Fruit fly (Drosophila melanogaster): ENCODE results near the gene ush.

Gene ush

dm6 chr2L:427338-428234 lies 48.4 kb upstream of the ush start (continued):
- TF ChIP-seq kah (GFP tag; optimal IDR thresholded peaks at IDR 0.05) (no peak), Hr39 (optimal IDR thresholded peaks at IDR 0.05) (no peak), caup (GFP tag; optimal IDR thresholded peaks at IDR 0.05; ENCODE audit: severe bottlenecking) (no peak), Optix (GFP tag; IDR thresholded peaks at IDR 0.05) (no peak), Vsx1 (GFP tag; optimal IDR thresholded peaks at IDR 0.05) (no peak), Tbp (GFP tag; optimal IDR thresholded peaks at IDR 0.05) (no peak), Dp (GFP tag; optimal IDR thresholded peaks at IDR 0.05) (no peak), D19B (GFP tag; optimal IDR thresholded peaks at IDR 0.05) (no peak), Fer3 (tag; optimal IDR thresholded peaks at IDR 0.05) (no peak), CG3847 (GFP tag; IDR thresholded peaks at IDR 0.05) (no peak), CG6813 (GFP tag; optimal IDR thresholded peaks at IDR 0.05) (peak; percentile 16), CG11560 (tag; IDR thresholded peaks at IDR 0.05) (no peak), fd64A (GFP tag; optimal IDR thresholded peaks at IDR 0.05) (no peak), CG5245 (GFP tag; optimal IDR thresholded peaks at IDR 0.05) (no peak), jumu (GFP tag; optimal IDR thresholded peaks at IDR 0.05) (peak; percentile 23), MTF-1 (GFP tag; optimal IDR thresholded peaks at IDR 0.05; ENCODE audit: borderline replicate concordance) (no peak), CG34422 (GFP tag; IDR thresholded peaks at IDR 0.05) (no peak), CG33213 (GFP tag; optimal IDR thresholded peaks at IDR 0.05) (no peak), maf-S (GFP tag; optimal IDR thresholded peaks at IDR 0.05) (no peak), CG17912 (GFP tag; optimal IDR thresholded peaks at IDR 0.05) (no peak), dan (GFP tag; IDR thresholded peaks at IDR 0.05) (no peak), ac (GFP tag; optimal IDR thresholded peaks at IDR 0.05) (no peak), tx (GFP tag; optimal IDR thresholded peaks at IDR 0.05) (no peak), CG13775 (GFP tag; optimal IDR thresholded peaks at IDR 0.05) (no peak), Oaz (GFP tag; IDR thresholded peaks at IDR 0.05) (no peak), mam (GFP tag; optimal IDR thresholded peaks at IDR 0.05) (no peak), esg (GFP tag; conservative IDR thresholded peaks at IDR 0.05) (no peak), CG11504 (tag; optimal IDR thresholded peaks at IDR 0.05) (no peak), chinmo (GFP tag; IDR thresholded peaks at IDR 0.05; ENCODE audit: partially characterized antibody) (no peak), Sry-β (GFP tag; optimal IDR thresholded peaks at IDR 0.05) (no peak), CG14965 (GFP tag; optimal IDR thresholded peaks at IDR 0.05; ENCODE audit: borderline replicate concordance) (no peak), Ada2b (GFP tag; IDR thresholded peaks at IDR 0.05) (no peak), toy (GFP tag; IDR thresholded peaks at IDR 0.05) (no peak), CG3726 (GFP tag; IDR thresholded peaks at IDR 0.05) (no peak), CG14014 (GFP tag; IDR thresholded peaks at IDR 0.05) (no peak), CG10462 (GFP tag; optimal IDR thresholded peaks at IDR 0.05) (no peak), MESR4 (GFP tag; optimal IDR thresholded peaks at IDR 0.05) (no peak), bab2 (GFP tag; optimal IDR thresholded peaks at IDR 0.05) (no peak), so (GFP tag; IDR thresholded peaks at IDR 0.05) (no peak), CG12391 (tag; optimal IDR thresholded peaks at IDR 0.05) (peak; percentile 16), CrebB (tag; optimal IDR thresholded peaks at IDR 0.05) (no peak), zf30C (GFP tag; optimal IDR thresholded peaks at IDR 0.05) (peak; percentile 71), vfl (GFP tag; optimal IDR thresholded peaks at IDR 0.05) (peak; percentile 4), CG11085 (GFP tag; IDR thresholded peaks at IDR 0.05) (no peak), CG9817 (tag; optimal IDR thresholded peaks at IDR 0.05) (no peak), lab (GFP tag; optimal IDR thresholded peaks at IDR 0.05) (no peak), Antp (GFP tag; optimal IDR thresholded peaks at IDR 0.05) (no peak), Deaf1 (tag; optimal IDR thresholded peaks at IDR 0.05) (no peak), dm (GFP tag; optimal IDR thresholded peaks at IDR 0.05) (no peak)

Data from whole organism, embryonic.